Fruit fly (Drosophila melanogaster): Measurements from ENCODE around the gene mtSSB.

mtSSB gene

DNA sequence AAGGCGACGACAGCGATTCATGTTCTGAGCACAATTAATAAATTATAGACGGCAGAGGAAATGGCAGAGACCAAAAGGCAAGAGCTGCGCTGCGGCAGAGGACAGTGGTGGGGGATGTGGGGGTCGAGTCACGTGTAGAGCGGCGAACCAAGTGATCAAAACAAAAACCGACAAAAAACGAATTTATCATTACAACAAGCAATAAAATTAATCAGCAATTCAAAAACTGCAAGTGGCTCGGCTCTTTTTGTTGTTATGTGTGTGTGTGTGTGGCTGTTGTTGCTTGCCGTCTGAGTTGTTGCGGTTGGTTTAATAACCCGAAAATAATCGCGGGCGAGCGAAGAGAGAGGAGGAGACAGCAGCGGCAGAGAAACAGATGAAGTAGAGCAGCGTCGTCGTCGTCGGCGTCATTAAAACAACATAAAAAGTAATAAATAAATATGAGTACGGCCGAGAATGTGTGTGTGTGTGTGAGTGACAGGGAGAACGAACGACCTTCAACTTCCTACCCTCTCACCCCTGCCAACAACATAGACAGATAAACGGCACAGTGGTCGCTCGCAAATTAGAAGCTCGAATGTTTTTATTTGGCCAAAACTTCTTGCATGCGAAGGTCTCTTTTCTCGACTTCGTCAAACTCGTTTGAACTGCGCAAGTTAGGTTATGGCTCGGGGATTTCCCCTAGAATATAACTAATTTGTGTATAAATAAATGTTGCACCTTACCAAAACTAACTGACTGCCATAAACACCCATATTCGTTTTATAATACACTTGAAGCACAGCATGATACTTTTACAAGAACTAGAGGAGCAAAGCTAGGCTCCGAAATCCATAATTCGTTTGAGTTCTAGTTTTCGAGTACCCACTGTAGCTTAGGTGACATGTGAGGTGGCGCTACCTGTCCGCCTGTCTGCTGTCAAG, 26.6 kb upstream of the mtSSB start (continued):
- peak; percentile 8 for TF ChIP-seq trh (GFP tag; optimal IDR thresholded peaks at IDR 0.05)
- TF ChIP-seq CG4820 (GFP tag; optimal IDR thresholded peaks at IDR 0.05), result peak; percentile 77
- no peak for TF ChIP-seq chm (GFP tag; IDR thresholded peaks at IDR 0.05)
- no peak for TF ChIP-seq bowl (GFP tag; IDR thresholded peaks at IDR 0.05)
- TF ChIP-seq C15 (GFP tag; IDR thresholded peaks at IDR 0.05), result no peak
- peak; percentile 72 to 75 for TF ChIP-seq dpn (GFP tag; optimal IDR thresholded peaks at IDR 0.05)
- peak; percentile 76 for TF ChIP-seq CG3281 (GFP tag; optimal IDR thresholded peaks at IDR 0.05)
- TF ChIP-seq BEAF-32 (GFP tag; optimal IDR thresholded peaks at IDR 0.05), result no peak
- TF ChIP-seq Atf6 (GFP tag; IDR thresholded peaks at IDR 0.05), result no peak
- TF ChIP-seq gcm2 (GFP tag; optimal IDR thresholded peaks at IDR 0.05), result peak; percentile 64
- no peak for TF ChIP-seq GATAe (GFP tag; conservative IDR thresholded peaks at IDR 0.05)
- peak; percentile 68 for TF ChIP-seq CG17359 (tag; optimal IDR thresholded peaks at IDR 0.05)
- peak; percentile 43 for TF ChIP-seq D19B (GFP tag; optimal IDR thresholded peaks at IDR 0.05)
- TF ChIP-seq CG5245 (GFP tag; optimal IDR thresholded peaks at IDR 0.05), result peak; percentile 64
- TF ChIP-seq Nf-YC (tag; optimal IDR thresholded peaks at IDR 0.05), result peak; percentile 53
- TF ChIP-seq CG9797 (GFP tag; optimal IDR thresholded peaks at IDR 0.05), result peak; percentile 5
- no peak for TF ChIP-seq ara (GFP tag; IDR thresholded peaks at IDR 0.05)
- TF ChIP-seq CG1529 (GFP tag; optimal IDR thresholded peaks at IDR 0.05), result peak; percentile 70
- no peak for TF ChIP-seq mld (GFP tag; IDR thresholded peaks at IDR 0.05; ENCODE audit: partially characterized antibody)
- TF ChIP-seq NfI (GFP tag; optimal IDR thresholded peaks at IDR 0.05), result peak; percentile 50
- peak; percentile 50 for TF ChIP-seq CG3163 (GFP tag; optimal IDR thresholded peaks at IDR 0.05)
- peak; percentile 64 for TF ChIP-seq CG17385 (GFP tag; optimal IDR thresholded peaks at IDR 0.05)
- TF ChIP-seq CG16813 (GFP tag; IDR thresholded peaks at IDR 0.05; ENCODE audit: partially characterized antibody), result no peak
- peak; percentile 73 for TF ChIP-seq CG17829 (tag; optimal IDR thresholded peaks at IDR 0.05)
- peak; percentile 16 for TF ChIP-seq CG12071 (GFP tag; optimal IDR thresholded peaks at IDR 0.05)
- no peak for TF ChIP-seq Neu2 (GFP tag; optimal IDR thresholded peaks at IDR 0.05; ENCODE audit: borderline replicate concordance)
- no peak for TF ChIP-seq CG2129 (GFP tag; IDR thresholded peaks at IDR 0.05; ENCODE audit: partially characterized antibody)
- TF ChIP-seq Rfx (GFP tag; IDR thresholded peaks at IDR 0.05), result no peak
- no peak for TF ChIP-seq slbo (GFP tag; IDR thresholded peaks at IDR 0.05)
- TF ChIP-seq bab2 (GFP tag; optimal IDR thresholded peaks at IDR 0.05), result peak; percentile 72
- TF ChIP-seq Dfd (GFP tag; optimal IDR thresholded peaks at IDR 0.05), result no peak
- TF ChIP-seq Dbx (GFP tag; IDR thresholded peaks at IDR 0.05), result no peak
- no peak for TF ChIP-seq pzg (GFP tag; optimal IDR thresholded peaks at IDR 0.05)
- peak; percentile 25 for TF ChIP-seq CG30020 (tag; optimal IDR thresholded peaks at IDR 0.05)
- TF ChIP-seq CG15696 (tag; optimal IDR thresholded peaks at IDR 0.05), result peak; percentile 50
- no peak for TF ChIP-seq CG3995 (GFP tag; optimal IDR thresholded peaks at IDR 0.05)
- peak; percentile 37 for TF ChIP-seq NC2α (GFP tag; optimal IDR thresholded peaks at IDR 0.05)
- TF ChIP-seq Lim3 (GFP tag; IDR thresholded peaks at IDR 0.05), result no peak
- TF ChIP-seq Optix (GFP tag; IDR thresholded peaks at IDR 0.05), result no peak
- TF ChIP-seq btn (GFP tag; optimal IDR thresholded peaks at IDR 0.05), result peak; percentile 61
- no peak for TF ChIP-seq ash1 (GFP tag; optimal IDR thresholded peaks at IDR 0.05)
- peak; percentile 81 for TF ChIP-seq CG9437 (GFP tag; optimal IDR thresholded peaks at IDR 0.05)
- peak; percentile 68 for TF ChIP-seq tio (GFP tag; optimal IDR thresholded peaks at IDR 0.05)
- TF ChIP-seq Fer1 (GFP tag; optimal IDR thresholded peaks at IDR 0.05), result peak; percentile 77
- peak in 1 of 2 experiments; percentile 17 for TF ChIP-seq crp (GFP tag; optimal IDR thresholded peaks at IDR 0.05)
- peak; percentile 77 for TF ChIP-seq cg (GFP tag; optimal IDR thresholded peaks at IDR 0.05)
- no peak for TF ChIP-seq grn (GFP tag; optimal IDR thresholded peaks at IDR 0.05)
- TF ChIP-seq CG8765 (GFP tag; IDR thresholded peaks at IDR 0.05), result no peak
- TF ChIP-seq dmrt11E (tag; optimal IDR thresholded peaks at IDR 0.05), result peak; percentile 75

Measured in whole organism, embryonic.